Worm (Caenorhabditis elegans): ENCODE data around the gene rpl-9.
A peak's percentile ranks its signal among the peaks of the same experiment; 100 is the strongest.

The rpl-9 gene

ce11 chrIII:7572781-7573400 lies at the start of gene rpl-9, which contains the start of gene lpd-7:
Gene rpl-9, minus strand, starts transcription at chrIII:7572831.
Gene lpd-7, plus strand, starts transcription at chrIII:7573350.
- no peak for TF ChIP-seq F37B4.10 (GFP tag; IDR thresholded peaks at IDR 0.05)
- TF ChIP-seq mes-4 (tag; optimal IDR thresholded peaks at IDR 0.05), result no peak
- TF ChIP-seq madf-10 (tag; optimal IDR thresholded peaks at IDR 0.05), result peak; percentile 1
- no peak for TF ChIP-seq pha-4 (tag; optimal IDR thresholded peaks at IDR 0.05)
- peak; percentile 47 for TF ChIP-seq attf-5 (GFP tag; optimal IDR thresholded peaks at IDR 0.05)
- no peak for TF ChIP-seq somi-1 (GFP tag; optimal IDR thresholded peaks at IDR 0.05)
- TF ChIP-seq nfya-1 (tag; optimal IDR thresholded peaks at IDR 0.05; ENCODE audit: borderline replicate concordance, insufficient read depth), result no peak
- TF ChIP-seq ceh-27 (GFP tag; optimal IDR thresholded peaks at IDR 0.05), result peak; percentile 75
- TF ChIP-seq Y79H2A.3 (GFP tag; conservative IDR thresholded peaks at IDR 0.05), result no peak
- peak; percentile 65; the same call in 1 of the 2 replicates for TF ChIP-seq attf-3 (GFP tag; conservative IDR thresholded peaks at IDR 0.05)
- TF ChIP-seq ztf-28 (GFP tag; IDR thresholded peaks at IDR 0.05), result peak; percentile 55; the same call in 1 of the 2 replicates
- no peak for TF ChIP-seq F39B2.1 (GFP tag; IDR thresholded peaks at IDR 0.05)
- peak; percentile 67; the same call in 1 of the 2 replicates for TF ChIP-seq madf-3 (GFP tag; IDR thresholded peaks at IDR 0.05)
- no peak for TF ChIP-seq aptf-3 (GFP tag; IDR thresholded peaks at IDR 0.05)
- TF ChIP-seq akir-1 (GFP tag; optimal IDR thresholded peaks at IDR 0.05), result no peak
- peak; percentile 24 for TF ChIP-seq lin-54 (GFP tag; optimal IDR thresholded peaks at IDR 0.05)
- TF ChIP-seq T07F8.4 (tag; optimal IDR thresholded peaks at IDR 0.05), result no peak
- peak; percentile 15; the same call in 1 of the 2 replicates for TF ChIP-seq madf-6 (GFP tag; IDR thresholded peaks at IDR 0.05)
- TF ChIP-seq snpc-1.1 (tag; optimal IDR thresholded peaks at IDR 0.05; ENCODE audit: insufficient read depth), result no peak
- TF ChIP-seq pbrm-1 (GFP tag; IDR thresholded peaks at IDR 0.05), result peak; percentile 47; the same call in 1 of the 2 replicates
- peak; percentile 30 for TF ChIP-seq ztf-18 (tag; optimal IDR thresholded peaks at IDR 0.05)
- TF ChIP-seq madf-8 (GFP tag; conservative IDR thresholded peaks at IDR 0.05), result no peak
- peak; percentile 36; the same call in 1 of the 2 replicates for TF ChIP-seq mcd-1 (GFP tag; IDR thresholded peaks at IDR 0.05)
- peak; percentile 53; the same call in 1 of the 2 replicates for TF ChIP-seq dox-1 (GFP tag; IDR thresholded peaks at IDR 0.05)
- peak; percentile 59 for TF ChIP-seq nhr-80 (tag; optimal IDR thresholded peaks at IDR 0.05)
- peak; percentile 40 for TF ChIP-seq lin-40 (tag; optimal IDR thresholded peaks at IDR 0.05)
- TF ChIP-seq snpc-1.3 (tag; optimal IDR thresholded peaks at IDR 0.05; ENCODE audit: insufficient read depth), result peak; percentile 4
- no peak for TF ChIP-seq hlh-26 (GFP tag; conservative IDR thresholded peaks at IDR 0.05)
- peak; percentile 42 for TF ChIP-seq lsl-1 (GFP tag; optimal IDR thresholded peaks at IDR 0.05)
- TF ChIP-seq tbp1 (GFP tag; optimal IDR thresholded peaks at IDR 0.05), result peak; percentile 22
- peak; percentile 75 for TF ChIP-seq F23B12.7 (tag; optimal IDR thresholded peaks at IDR 0.05; ENCODE audit: insufficient read depth)
- TF ChIP-seq fkh-3 (tag; optimal IDR thresholded peaks at IDR 0.05), result no peak
- TF ChIP-seq snpc-4 (GFP tag; optimal IDR thresholded peaks at IDR 0.05), result no peak
- peak in 2 of 4 experiments; percentile 27 to 75 for TF ChIP-seq snpc-4 (tag; optimal IDR thresholded peaks at IDR 0.05)
- peak; percentile 40 for TF ChIP-seq D2030.7 (GFP tag; IDR thresholded peaks at IDR 0.05)
- TF ChIP-seq F33H1.4 (GFP tag; IDR thresholded peaks at IDR 0.05), result peak; percentile 37; the same call in 1 of the 2 replicates
- no peak for TF ChIP-seq Y53G8AR.9 (GFP tag; conservative IDR thresholded peaks at IDR 0.05)
- TF ChIP-seq atf-7 (tag; optimal IDR thresholded peaks at IDR 0.05), result no peak
- TF ChIP-seq rcor-1 (GFP tag; IDR thresholded peaks at IDR 0.05), result no peak; the same call in 1 of the 2 replicates
- no peak for TF ChIP-seq ztf-26 (tag; optimal IDR thresholded peaks at IDR 0.05)
- peak in 1 of 3 experiments; percentile 29 for TF ChIP-seq lin-35 (GFP tag; optimal IDR thresholded peaks at IDR 0.05)
- TF ChIP-seq F49E8.2 (tag; optimal IDR thresholded peaks at IDR 0.05; ENCODE audit: insufficient read depth), result peak; percentile 34
- TF ChIP-seq nfya-2 (GFP tag; IDR thresholded peaks at IDR 0.05), result no peak
- TF ChIP-seq dpl-1 (GFP tag; optimal IDR thresholded peaks at IDR 0.05), result peak; percentile 41
- no peak for TF ChIP-seq cebp-1 (GFP tag; IDR thresholded peaks at IDR 0.05)
- TF ChIP-seq cebp-1 (tag; optimal IDR thresholded peaks at IDR 0.05), result peak; percentile 72
- peak; percentile 82; the same call in 1 of the 2 replicates for TF ChIP-seq hmg-1.2 (GFP tag; IDR thresholded peaks at IDR 0.05)

Data from whole organism, young adult.